Fruit fly (Drosophila melanogaster): ENCODE results near the gene Oli.
A peak's percentile ranks its signal among the peaks of the same experiment; 100 is the strongest.

The Oli gene

dm6 chr2L:17582994-17583393 lies 6.0 kb upstream of the Oli start (continued):
- peak; percentile 12 for TF ChIP-seq CG9817 (tag; optimal IDR thresholded peaks at IDR 0.05)
- peak; percentile 49 for TF ChIP-seq D19A (tag; optimal IDR thresholded peaks at IDR 0.05)
- peak in 1 of 2 experiments; percentile 58 for TF ChIP-seq chif (GFP tag; optimal IDR thresholded peaks at IDR 0.05)
- TF ChIP-seq NFAT (GFP tag; IDR thresholded peaks at IDR 0.05), result no peak
- TF ChIP-seq crc (GFP tag; optimal IDR thresholded peaks at IDR 0.05), result no peak
- peak; percentile 65 for TF ChIP-seq CG7556 (GFP tag; optimal IDR thresholded peaks at IDR 0.05)
- peak; percentile 59 for TF ChIP-seq CG11504 (tag; optimal IDR thresholded peaks at IDR 0.05)
- no peak for TF ChIP-seq lbe (GFP tag; optimal IDR thresholded peaks at IDR 0.05)
- peak; percentile 3 for TF ChIP-seq wek (GFP tag; optimal IDR thresholded peaks at IDR 0.05)
- peak; percentile 12 for TF ChIP-seq CG12659 (GFP tag; optimal IDR thresholded peaks at IDR 0.05)
- TF ChIP-seq stc (GFP tag; IDR thresholded peaks at IDR 0.05), result no peak
- TF ChIP-seq Ada2b (GFP tag; IDR thresholded peaks at IDR 0.05), result no peak
- peak; percentile 59 for TF ChIP-seq CG12219 (GFP tag; optimal IDR thresholded peaks at IDR 0.05)
- TF ChIP-seq CG32772 (GFP tag; IDR thresholded peaks at IDR 0.05), result no peak
- peak; percentile 54 for TF ChIP-seq Sox102F (GFP tag; optimal IDR thresholded peaks at IDR 0.05)
- TF ChIP-seq dpn (GFP tag; optimal IDR thresholded peaks at IDR 0.05), result peak in 1 of 2 experiments; percentile 52
- TF ChIP-seq CG14860 (GFP tag; IDR thresholded peaks at IDR 0.05; ENCODE audit: partially characterized antibody), result no peak
- TF ChIP-seq ato (GFP tag; IDR thresholded peaks at IDR 0.05; ENCODE audit: partially characterized antibody), result no peak
- TF ChIP-seq CG15479 (GFP tag; optimal IDR thresholded peaks at IDR 0.05), result no peak
- no peak for TF ChIP-seq CG8765 (GFP tag; IDR thresholded peaks at IDR 0.05)
- peak; percentile 1 for TF ChIP-seq CrebB (tag; optimal IDR thresholded peaks at IDR 0.05)
- TF ChIP-seq dmrt99B (tag; optimal IDR thresholded peaks at IDR 0.05), result peak; percentile 54
- TF ChIP-seq croc (GFP tag; conservative IDR thresholded peaks at IDR 0.05), result peak; percentile 22; the same call in 1 of the 3 replicates
- TF ChIP-seq CG10366 (GFP tag; IDR thresholded peaks at IDR 0.05), result peak; percentile 36
- TF ChIP-seq CG17328 (GFP tag; IDR thresholded peaks at IDR 0.05), result peak; percentile 55; the same call in 1 of the 2 replicates
- 0 out of 2 replicates have a peak, but pooled peaks have one; percentile 8 for TF ChIP-seq CG14014 (GFP tag; IDR thresholded peaks at IDR 0.05)
- no peak for TF ChIP-seq Gsc (GFP tag; IDR thresholded peaks at IDR 0.05)
- TF ChIP-seq CG6683 (GFP tag; optimal IDR thresholded peaks at IDR 0.05), result no peak
- TF ChIP-seq CG7839 (tag; optimal IDR thresholded peaks at IDR 0.05), result peak; percentile 64
- TF ChIP-seq phol (tag; optimal IDR thresholded peaks at IDR 0.05), result peak; percentile 21
- peak; percentile 22 for TF ChIP-seq Chrac-16 (GFP tag; optimal IDR thresholded peaks at IDR 0.05)
- TF ChIP-seq HmgZ (tag; optimal IDR thresholded peaks at IDR 0.05), result peak; percentile 4
- peak; percentile 22; the same call in 1 of the 2 replicates for TF ChIP-seq onecut (GFP tag; IDR thresholded peaks at IDR 0.05)
- TF ChIP-seq Doc2 (GFP tag; IDR thresholded peaks at IDR 0.05), result no peak
- TF ChIP-seq sd (tag; optimal IDR thresholded peaks at IDR 0.05), result no peak
- peak; percentile 40 for TF ChIP-seq Hr3 (GFP tag; optimal IDR thresholded peaks at IDR 0.05)
- TF ChIP-seq bowl (GFP tag; IDR thresholded peaks at IDR 0.05), result no peak
- TF ChIP-seq zfh2 (GFP tag; optimal IDR thresholded peaks at IDR 0.05), result no peak
- peak; percentile 43 for TF ChIP-seq CG16863 (GFP tag; optimal IDR thresholded peaks at IDR 0.05)
- peak; percentile 47; the same call in 1 of the 2 replicates for TF ChIP-seq Ptx1 (GFP tag; IDR thresholded peaks at IDR 0.05)
- TF ChIP-seq Oli (tag; optimal IDR thresholded peaks at IDR 0.05), result peak; percentile 88
- TF ChIP-seq D (optimal IDR thresholded peaks at IDR 0.05), result no peak
- peak; percentile 56 for TF ChIP-seq D (GFP tag; optimal IDR thresholded peaks at IDR 0.05)

Measured in whole organism, embryonic.